Fruit fly (Drosophila melanogaster) whole organism, embryonic: ENCODE results near the gene CG14352.

Experiments
- Ada2b ChIP-seq: fragments of 200-800 bp; sonication (Bioruptor generic); IDR thresholded peaks from 2 replicates; pipeline ENCODE4 v1.3.6; 2022; ENCODE audit warnings: missing biosample characterization, missing genetic modification characterization
- Blimp-1 ChIP-seq: fragments of 200-800 bp; sonication (Bioruptor generic); optimal IDR thresholded peaks from 3 replicates; lab custom pipeline; 2018; ENCODE audit warnings: missing biosample characterization, missing genetic modification characterization, mild to moderate bottlenecking, moderate library complexity, missing genetic modification reagents
- C15 ChIP-seq: fragments of 200-800 bp; sonication (Bioruptor generic); IDR thresholded peaks from 3 replicates; pipeline ENCODE4 v1.3.6; 2022; ENCODE audit warnings: missing biosample characterization, missing genetic modification characterization
- CG10274 ChIP-seq: fragments of 200-800 bp; sonication (Bioruptor generic); optimal IDR thresholded peaks from 3 replicates; lab custom pipeline; 2017; ENCODE audit warnings: missing biosample characterization, mild to moderate bottlenecking, missing genetic modification characterization
- CG12219 ChIP-seq: fragments of 200-800 bp; sonication (Bioruptor generic); optimal IDR thresholded peaks from 3 replicates; lab custom pipeline; 2018; ENCODE audit warnings: missing biosample characterization, mild to moderate bottlenecking, missing genetic modification characterization
- CG13123 ChIP-seq: fragments of 200-800 bp; sonication (Bioruptor generic); optimal IDR thresholded peaks from 2 replicates; lab custom pipeline; 2016; ENCODE audit warnings: missing biosample characterization, missing genetic modification characterization
- CG14441 ChIP-seq: fragments of 200-800 bp; sonication (Bioruptor generic); IDR thresholded peaks from 2 replicates; pipeline ENCODE4 v1.3.6; 2022; ENCODE audit warnings: missing biosample characterization, missing genetic modification characterization
- CG15696 ChIP-seq: fragments of 200-800 bp; sonication (Bioruptor generic); optimal IDR thresholded peaks from 2 replicates; lab custom pipeline; 2019; ENCODE audit warnings: missing biosample characterization, mild to moderate bottlenecking, missing genetic modification characterization, moderate library complexity
- CG16863 ChIP-seq: fragments of 200-800 bp; sonication (Bioruptor generic); optimal IDR thresholded peaks from 3 replicates; lab custom pipeline; 2016; ENCODE audit warnings: missing biosample characterization, missing genetic modification characterization
- CG17186 ChIP-seq: fragments of 200-800 bp; sonication (Bioruptor generic); optimal IDR thresholded peaks from 3 replicates; lab custom pipeline; 2017; ENCODE audit warnings: missing biosample characterization, missing genetic modification reagents, missing genetic modification characterization
- CG18476 ChIP-seq: fragments of 200-800 bp; sonication (Bioruptor generic); optimal IDR thresholded peaks from 2 replicates; lab custom pipeline; 2016; ENCODE audit warnings: missing biosample characterization, mild to moderate bottlenecking, missing genetic modification characterization
- CG2120 ChIP-seq: fragments of 200-800 bp; sonication (Bioruptor generic); optimal IDR thresholded peaks from 3 replicates; lab custom pipeline; 2016; ENCODE audit warnings: missing biosample characterization, missing genetic modification characterization
- CG2129 ChIP-seq: fragments of 200-800 bp; sonication (Bioruptor generic); IDR thresholded peaks from 2 replicates; pipeline ENCODE4 v1.3.6; 2022; ENCODE audit warnings: missing biosample characterization, missing genetic modification characterization; ENCODE audit not compliant: partially characterized antibody
- CG4730 ChIP-seq: fragments of 200-800 bp; sonication (Bioruptor generic); IDR thresholded peaks from 2 replicates; pipeline ENCODE4 v1.3.6; 2022; ENCODE audit warnings: missing biosample characterization, missing genetic modification characterization
- CG5953 ChIP-seq: fragments of 200-800 bp; sonication (Bioruptor generic); IDR thresholded peaks from 2 replicates; pipeline ENCODE4 v1.3.6; 2022; ENCODE audit warnings: missing biosample characterization, missing genetic modification characterization
- CG9609 ChIP-seq: fragments of 200-800 bp; sonication (Bioruptor generic); optimal IDR thresholded peaks from 3 replicates; lab custom pipeline; 2016; ENCODE audit warnings: missing biosample characterization, missing genetic modification characterization
- CHES-1-like ChIP-seq: fragments of 200-800 bp; sonication (Bioruptor generic); optimal IDR thresholded peaks from 2 replicates; lab custom pipeline; 2016; ENCODE audit warnings: missing biosample characterization, missing genetic modification characterization
- Dp ChIP-seq: fragments of 200-800 bp; sonication (Bioruptor generic); optimal IDR thresholded peaks from 2 replicates; lab custom pipeline; 2018; ENCODE audit warnings: missing biosample characterization, mild to moderate bottlenecking, missing genetic modification characterization, moderate library complexity
- Fer3 ChIP-seq: fragments of 200-800 bp; sonication (Bioruptor generic); optimal IDR thresholded peaks from 2 replicates; lab custom pipeline; 2018; ENCODE audit warnings: missing biosample characterization, mild to moderate bottlenecking, missing genetic modification characterization, moderate library complexity
- HLH3B ChIP-seq: fragments of 200-800 bp; sonication (Bioruptor generic); IDR thresholded peaks from 2 replicates; pipeline ENCODE4 v1.3.6; 2022; ENCODE audit warnings: missing biosample characterization, missing genetic modification characterization
- Hr78 ChIP-seq, 2 experiments: fragments of 200-800 bp in 1 of 2; fragments of >200 bp in 1 of 2; sonication (Bioruptor generic) in 1 of 2; optimal IDR thresholded peaks; 2 replicates each; lab custom pipeline; 2017 to 2019; ENCODE audit warnings: missing biosample characterization in 2 of 2, missing genetic modification characterization in 2 of 2, mild to moderate bottlenecking in 1 of 2, moderate library complexity in 1 of 2
- Kr ChIP-seq: fragments of 200-800 bp; sonication (Bioruptor generic); optimal IDR thresholded peaks from 2 replicates; lab custom pipeline; 2017; ENCODE audit warnings: missing biosample characterization, mild to moderate bottlenecking, missing genetic modification characterization
- Mes4 ChIP-seq: fragments of 200-800 bp; sonication (Bioruptor generic); optimal IDR thresholded peaks from 2 replicates; lab custom pipeline; 2016; ENCODE audit warnings: missing biosample characterization, missing genetic modification characterization
- Nf-YC ChIP-seq: fragments of 200-800 bp; optimal IDR thresholded peaks from 3 replicates; lab custom pipeline; 2019; ENCODE audit warnings: missing biosample characterization, mild to moderate bottlenecking, missing genetic modification characterization, moderate library complexity
- Poxn ChIP-seq: fragments of 200-800 bp; sonication (Bioruptor generic); IDR thresholded peaks from 2 replicates; pipeline ENCODE4 v1.3.6; 2022; ENCODE audit warnings: missing biosample characterization, missing genetic modification characterization
- Tbp ChIP-seq: fragments of >200 bp; optimal IDR thresholded peaks from 2 replicates; lab custom pipeline; 2018; ENCODE audit warnings: missing biosample characterization, missing genetic modification characterization
- Vsx1 ChIP-seq: fragments of 200-800 bp; sonication (Bioruptor generic); optimal IDR thresholded peaks from 2 replicates; lab custom pipeline; 2017; ENCODE audit warnings: missing biosample characterization, mild to moderate bottlenecking, missing genetic modification characterization, missing genetic modification reagents
- abd-A ChIP-seq: fragments of 200-800 bp; sonication (Bioruptor generic); optimal IDR thresholded peaks from 3 replicates; lab custom pipeline; 2019; ENCODE audit warnings: missing biosample characterization, mild to moderate bottlenecking, missing genetic modification characterization, moderate library complexity
- chif ChIP-seq, 2 experiments: fragments of 200-800 bp; sonication (Bioruptor generic); optimal IDR thresholded peaks; 3 replicates each; lab custom pipeline; 2016; ENCODE audit warnings: missing biosample characterization in 2 of 2, missing genetic modification characterization in 2 of 2
- chm ChIP-seq: fragments of 200-800 bp; sonication (Bioruptor generic); IDR thresholded peaks from 2 replicates; pipeline ENCODE4 v1.3.6; 2022; ENCODE audit warnings: missing biosample characterization, missing genetic modification characterization
- dmrt11E ChIP-seq: fragments of 200-800 bp; sonication (Bioruptor generic); optimal IDR thresholded peaks from 3 replicates; lab custom pipeline; 2018; ENCODE audit warnings: missing biosample characterization, mild to moderate bottlenecking, missing genetic modification characterization, moderate library complexity
- exex ChIP-seq: fragments of 200-800 bp; sonication (Bioruptor generic); optimal IDR thresholded peaks from 4 replicates; lab custom pipeline; 2018; ENCODE audit warnings: missing biosample characterization, mild to moderate bottlenecking, missing genetic modification characterization, moderate library complexity
- fd102C ChIP-seq: fragments of 200-800 bp; sonication (Bioruptor generic); optimal IDR thresholded peaks from 2 replicates; lab custom pipeline; 2018; ENCODE audit warnings: missing biosample characterization, mild to moderate bottlenecking, missing genetic modification characterization, moderate library complexity
- ftz-f1 ChIP-seq: fragments of 200-800 bp; sonication (Bioruptor generic); optimal IDR thresholded peaks from 2 replicates; lab custom pipeline; 2016; ENCODE audit warnings: missing biosample characterization, missing genetic modification characterization
- hkb ChIP-seq, 2 experiments: fragments of 200-800 bp in 1 of 2; fragments of >200 bp in 1 of 2; sonication (Bioruptor generic) in 1 of 2; IDR thresholded peaks in 1 of 2; optimal IDR thresholded peaks in 1 of 2; 2 replicates each; pipeline versions ENCODE4 v1.3.6 to Lab custom; 2017 to 2022; ENCODE audit warnings: missing biosample characterization in 1 of 2, missing genetic modification characterization in 1 of 2
- kni ChIP-seq: fragments of 200-800 bp; sonication (Bioruptor generic); optimal IDR thresholded peaks from 3 replicates; lab custom pipeline; 2017; ENCODE audit warnings: mild to moderate bottlenecking, missing biosample characterization, missing genetic modification reagents, missing genetic modification characterization
- lov ChIP-seq, 2 experiments: fragments of 200-800 bp in 1 of 2; fragments of >200 bp in 1 of 2; sonication (Bioruptor generic) in 1 of 2; IDR thresholded peaks in 1 of 2; optimal IDR thresholded peaks in 1 of 2; 2 replicates in 1 of 2; 3 replicates in 1 of 2; pipeline versions ENCODE4 v1.3.6 to Lab custom; 2017 to 2022; ENCODE audit warnings: missing biosample characterization in 1 of 2, missing genetic modification characterization in 1 of 2
- row ChIP-seq: fragments of 200-800 bp; sonication (Bioruptor generic); IDR thresholded peaks from 3 replicates; pipeline ENCODE4 v1.3.6; 2022; ENCODE audit warnings: missing biosample characterization, missing genetic modification characterization
- schlank ChIP-seq: fragments of 200-800 bp; sonication (Bioruptor generic); optimal IDR thresholded peaks from 2 replicates; lab custom pipeline; 2018; ENCODE audit warnings: missing biosample characterization, mild to moderate bottlenecking, missing genetic modification characterization
- scrt ChIP-seq: fragments of 200-800 bp; sonication (Bioruptor generic); optimal IDR thresholded peaks from 2 replicates; lab custom pipeline; 2018; ENCODE audit warnings: missing biosample characterization, mild to moderate bottlenecking, missing genetic modification characterization, moderate library complexity
- sens-2 ChIP-seq: fragments of 200-800 bp; sonication (Bioruptor generic); IDR thresholded peaks from 2 replicates; pipeline ENCODE4 v1.3.6; 2022; ENCODE audit warnings: missing biosample characterization, missing genetic modification characterization
- shn ChIP-seq: fragments of 200-800 bp; sonication (Bioruptor generic); optimal IDR thresholded peaks from 3 replicates; lab custom pipeline; 2016; ENCODE audit warnings: missing biosample characterization, missing genetic modification characterization
- sim ChIP-seq: fragments of 200-800 bp; sonication (Bioruptor generic); IDR thresholded peaks from 2 replicates; pipeline ENCODE4 v1.3.6; 2022; ENCODE audit warnings: missing biosample characterization, missing genetic modification characterization
- so ChIP-seq: fragments of 200-800 bp; sonication (Bioruptor generic); IDR thresholded peaks from 3 replicates; pipeline ENCODE4 v1.3.6; 2022; ENCODE audit warnings: missing biosample characterization, missing genetic modification characterization
- ssp ChIP-seq: fragments of 200-800 bp; sonication (Bioruptor generic); IDR thresholded peaks from 2 replicates; pipeline ENCODE4 v1.3.6; 2022; ENCODE audit warnings: missing biosample characterization, missing genetic modification characterization
- sug ChIP-seq: fragments of 200-800 bp; optimal IDR thresholded peaks from 2 replicates; lab custom pipeline; 2019; ENCODE audit warnings: missing biosample characterization, mild to moderate bottlenecking, missing genetic modification characterization, moderate library complexity
- tna ChIP-seq: fragments of 200-800 bp; sonication (Bioruptor generic); IDR thresholded peaks from 2 replicates; pipeline ENCODE4 v1.3.6; 2022; ENCODE audit warnings: missing biosample characterization, missing genetic modification characterization; ENCODE audit not compliant: partially characterized antibody
- twi ChIP-seq: fragments of 200-800 bp; optimal IDR thresholded peaks from 2 replicates; lab custom pipeline; 2019; ENCODE audit warnings: missing biosample characterization, mild to moderate bottlenecking, missing genetic modification characterization, moderate library complexity
- vvl ChIP-seq: fragments of 200-800 bp; sonication (Bioruptor generic); IDR thresholded peaks from 2 replicates; pipeline ENCODE4 v1.3.6; 2022; ENCODE audit warnings: missing biosample characterization, missing genetic modification characterization

CG14352 gene

dm6 chr2L:1590167-1590566 lies 21.0 kb upstream of the CG14352 start (continued):
- no peak for TF ChIP-seq abd-A (tag; lab: Kevin White, UChicago)
- TF ChIP-seq sug (tag; lab: Kevin White, UChicago), result peak; percentile 53
- TF ChIP-seq exex (tag; lab: Kevin White, UChicago), result peak; percentile 27
- peak; percentile 51; the same call in 1 of the 2 replicates for TF ChIP-seq CG5953
- TF ChIP-seq CG17186 (GFP tag; lab: Kevin White, UChicago), result no peak
- peak; percentile 69; the same call in 1 of the 2 replicates for TF ChIP-seq sens-2
- peak; percentile 64 for TF ChIP-seq CG12219 (GFP tag; lab: Kevin White, UChicago)
- no peak for TF ChIP-seq CG2129
- TF ChIP-seq kni, result no peak
- peak; percentile 83 for TF ChIP-seq HLH3B
- TF ChIP-seq CG16863, result peak; percentile 70
- no peak for TF ChIP-seq Dp (GFP tag; lab: Kevin White, UChicago)
- TF ChIP-seq chm (GFP tag; lab: Robert Waterston, UW), result peak; percentile 69
- peak; percentile 73 for TF ChIP-seq Fer3
- TF ChIP-seq sim (GFP tag; lab: Robert Waterston, UW), result peak; percentile 54; the same call in 1 of the 2 replicates
- peak; percentile 62; the same call in 2 of the 3 replicates for TF ChIP-seq so
- TF ChIP-seq Poxn, result no peak; the same call in 1 of the 2 replicates
- TF ChIP-seq CG2120 (GFP tag; lab: Kevin White, UChicago), result peak; percentile 86
- no peak for TF ChIP-seq CG15696 (tag; lab: Kevin White, UChicago)
- peak; percentile 69 to 83 for TF ChIP-seq chif (GFP tag; optimal IDR thresholded peaks at IDR 0.05; lab: Kevin White, UChicago)
- TF ChIP-seq C15 (GFP tag; lab: Robert Waterston, UW), result no peak
- TF ChIP-seq Kr (GFP tag; lab: Kevin White, UChicago), result no peak
- TF ChIP-seq Vsx1 (GFP tag; lab: Kevin White, UChicago), result peak; percentile 47
- TF ChIP-seq row, result peak; percentile 87
- peak; percentile 61 for TF ChIP-seq CHES-1-like
- TF ChIP-seq vvl, result peak; percentile 94
- TF ChIP-seq CG10274 (GFP tag; lab: Kevin White, UChicago), result peak; percentile 39
- TF ChIP-seq hkb (optimal IDR thresholded peaks at IDR 0.05; lab: Kevin White, UChicago), result no peak
- peak; percentile 81 for TF ChIP-seq hkb (GFP tag; IDR thresholded peaks at IDR 0.05; lab: Robert Waterston, UW)
- TF ChIP-seq scrt, result peak; percentile 73
- TF ChIP-seq CG14441 (GFP tag; lab: Robert Waterston, UW), result peak; percentile 75
- no peak for TF ChIP-seq Nf-YC (tag; lab: Kevin White, UChicago)
- TF ChIP-seq twi, result no peak
- peak; percentile 20 for TF ChIP-seq CG13123 (GFP tag; lab: Kevin White, UChicago)
- peak; percentile 81 for TF ChIP-seq Blimp-1
- TF ChIP-seq tna (GFP tag; lab: Robert Waterston, UW), result no peak
- no peak for TF ChIP-seq dmrt11E (tag; lab: Kevin White, UChicago)
- TF ChIP-seq Tbp (GFP tag; lab: Kevin White, UChicago), result no peak
- peak; percentile 75 for TF ChIP-seq ssp (GFP tag; lab: Robert Waterston, UW)
- TF ChIP-seq CG18476 (GFP tag; lab: Kevin White, UChicago), result peak; percentile 67
- peak; percentile 80 for TF ChIP-seq Ada2b (GFP tag; lab: Robert Waterston, UW)
- TF ChIP-seq schlank (tag; lab: Kevin White, UChicago), result peak; percentile 57
- TF ChIP-seq lov (optimal IDR thresholded peaks at IDR 0.05; lab: Kevin White, UChicago), result no peak
- 0 out of 3 replicates have a peak, but pooled peaks have one; percentile 54 for TF ChIP-seq lov (GFP tag; IDR thresholded peaks at IDR 0.05; lab: Robert Waterston, UW)
- peak; percentile 56 for TF ChIP-seq shn (GFP tag; lab: Kevin White, UChicago)
- TF ChIP-seq Hr78 (GFP tag; optimal IDR thresholded peaks at IDR 0.05; lab: Kevin White, UChicago), result no peak
- peak; percentile 63 for TF ChIP-seq CG4730
- no peak for TF ChIP-seq ftz-f1 (GFP tag; lab: Kevin White, UChicago)
- TF ChIP-seq Mes4 (GFP tag; lab: Kevin White, UChicago), result peak; percentile 59
- peak; percentile 41 for TF ChIP-seq CG9609
- no peak for TF ChIP-seq fd102C (GFP tag; lab: Kevin White, UChicago)
